Worm (Caenorhabditis elegans): Measurements from ENCODE around the gene pccb-1.
A peak's percentile ranks its signal among the peaks of the same experiment; 100 is the strongest.

The pccb-1 gene

DNA sequence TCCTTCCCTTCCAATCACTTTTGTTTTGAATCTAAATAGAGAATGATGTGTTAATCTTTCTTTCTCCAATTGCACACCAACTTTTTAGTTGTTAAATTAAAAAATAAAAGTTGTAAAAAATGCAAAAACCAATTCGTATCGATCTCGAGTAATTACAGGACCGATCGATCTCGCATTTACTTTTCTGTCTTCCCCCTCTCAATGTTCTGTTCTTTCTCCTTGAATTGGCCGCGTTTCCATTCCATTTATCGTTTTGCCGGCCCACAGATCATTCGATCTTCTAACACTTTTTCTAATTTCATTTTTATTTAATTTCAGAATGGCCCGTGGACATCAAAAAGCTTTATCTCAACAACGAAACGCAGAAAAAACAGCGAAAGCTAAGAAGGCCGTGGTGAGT lies 45.8 kb downstream of the pccb-1 start, which contains the start of gene K10B3.1:
K10B3.1 (plus strand) TSS at position 301 of the 400 bp plus-strand sequence.
- TF ChIP-seq flh-1 (GFP tag; optimal IDR thresholded peaks at IDR 0.05): no peak
- TF ChIP-seq ztf-11 (tag; optimal IDR thresholded peaks at IDR 0.05): no peak
- no peak for TF ChIP-seq nhr-76 (tag; optimal IDR thresholded peaks at IDR 0.05)
- TF ChIP-seq lin-13 (tag; optimal IDR thresholded peaks at IDR 0.05): no peak
- TF ChIP-seq nhr-2 (tag; optimal IDR thresholded peaks at IDR 0.05): no peak
- TF ChIP-seq unc-39 (tag; optimal IDR thresholded peaks at IDR 0.05): no peak
- no peak for TF ChIP-seq nhr-12 (tag; optimal IDR thresholded peaks at IDR 0.05)
- TF ChIP-seq ham-2 (GFP tag; optimal IDR thresholded peaks at IDR 0.05): no peak
- TF ChIP-seq ceh-83 (GFP tag; optimal IDR thresholded peaks at IDR 0.05): no peak

DNA sequence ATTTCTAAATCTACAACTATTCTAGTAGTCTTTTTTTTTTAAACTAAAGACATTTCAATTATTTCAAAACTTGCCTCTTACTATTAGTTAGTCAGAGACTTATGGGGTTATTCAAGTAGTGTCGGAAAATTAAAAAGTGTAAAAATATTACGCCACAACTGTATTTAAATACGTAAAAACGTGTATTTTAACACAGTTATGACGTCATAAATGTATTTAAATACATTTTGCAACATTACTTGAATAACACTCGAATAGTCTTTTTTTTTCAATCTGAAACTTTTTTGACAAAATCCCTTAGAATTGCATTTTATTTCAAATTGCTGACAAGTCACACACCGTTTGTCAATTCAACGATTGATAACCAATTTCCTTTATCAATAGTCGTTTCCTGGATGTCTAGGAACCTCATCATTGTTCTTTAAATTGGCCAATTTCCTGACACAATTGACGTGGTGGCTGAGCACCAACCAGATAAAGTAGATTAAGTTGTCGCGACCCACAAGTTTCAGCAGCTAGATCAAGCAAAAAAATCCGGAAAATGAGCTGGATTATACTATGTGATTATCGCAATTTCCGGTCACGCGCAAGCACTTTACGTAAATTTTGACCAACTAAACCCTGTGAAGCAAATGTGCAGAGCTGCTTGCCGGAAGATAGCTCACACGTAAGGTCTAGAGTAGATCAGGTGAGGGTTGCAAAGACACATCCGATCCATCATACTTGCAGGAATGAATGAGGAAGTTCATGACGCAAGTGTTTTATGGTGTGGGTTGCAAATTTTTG lies 50.4 kb downstream of the pccb-1 start:
- TF ChIP-seq nhr-28 (tag; optimal IDR thresholded peaks at IDR 0.05) (no peak), zip-8 (tag; optimal IDR thresholded peaks at IDR 0.05) (peak; percentile 97), snpc-4 (tag; optimal IDR thresholded peaks at IDR 0.05) (no peak), nhr-237 (tag; optimal IDR thresholded peaks at IDR 0.05) (no peak), bed-3 (GFP tag; optimal IDR thresholded peaks at IDR 0.05) (no peak), sptf-1 (tag; optimal IDR thresholded peaks at IDR 0.05) (no peak), mep-1 (tag; optimal IDR thresholded peaks at IDR 0.05) (no peak), ceh-43 (GFP tag; optimal IDR thresholded peaks at IDR 0.05) (no peak)

DNA sequence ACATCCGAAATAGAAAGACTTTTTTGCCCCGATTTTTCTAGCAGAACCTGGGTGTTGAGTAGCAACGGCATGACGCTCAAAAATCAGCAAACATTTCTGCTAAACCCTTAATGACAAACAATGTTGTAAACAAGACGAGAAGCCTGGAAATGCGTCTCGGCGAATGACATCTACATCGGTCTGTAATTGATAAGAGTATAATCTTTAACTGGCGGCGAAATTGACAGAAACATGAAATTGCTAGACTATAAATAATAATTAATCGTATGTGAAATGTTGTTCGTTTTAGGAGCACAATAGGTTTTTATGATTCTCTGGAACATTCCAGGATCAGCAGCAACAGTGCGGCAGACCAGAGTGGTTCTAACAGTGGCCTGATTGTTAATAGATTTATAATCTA lies 52.4 kb downstream of the pccb-1 start:
- no peak for TF ChIP-seq unc-120 (tag; optimal IDR thresholded peaks at IDR 0.05; ENCODE audit: poor library complexity, severe bottlenecking)
- no peak for TF ChIP-seq ceh-39 (tag; optimal IDR thresholded peaks at IDR 0.05)

Measured in whole organism, mixed stage, embryonic.